Worm (Caenorhabditis elegans) whole organism, L4/young adult: ENCODE measurements around the gene ptr-15.

Experiments
- W03F9.2 ChIP-seq: fragments of 150-350 bp; optimal IDR thresholded peaks from 2 replicates; lab custom pipeline; 2014; ENCODE audit warnings: missing biosample characterization, missing genetic modification characterization
- him-1 ChIP-seq: sonication (generic microtip); optimal IDR thresholded peaks from 2 replicates; lab custom pipeline; 2016; ENCODE audit warnings: missing genotype, missing genetic modification reagents, missing genetic modification characterization, missing compliant biosample characterization

- TF ChIP-seq W03F9.2 (tag; lab: Kevin White, UChicago) (no peak), him-1 (tag; lab: Kevin White, UChicago) (no peak)
Observed at ce11 chrV:6971567-6971966, 1.8 kb upstream of the ptr-15 start, which contains the start of gene srx-59.
